Fruit fly (Drosophila melanogaster) whole organism, embryonic: ENCODE data around the gene wg.

Experiments used
- Ada2b ChIP-seq: fragments of 200-800 bp; sonication (Bioruptor generic); IDR thresholded peaks from 2 replicates; pipeline ENCODE4 v1.3.6; 2022; ENCODE audit warnings: missing biosample characterization, missing genetic modification characterization
- Aef1 ChIP-seq: fragments of 200-800 bp; sonication (Bioruptor generic); IDR thresholded peaks from 3 replicates; pipeline ENCODE4 v1.3.6; 2022; ENCODE audit warnings: missing biosample characterization, missing genetic modification characterization
- Awh ChIP-seq: fragments of 200-800 bp; sonication (Bioruptor generic); IDR thresholded peaks from 2 replicates; pipeline ENCODE4, ENCODE4 v1.3.6; 2022; ENCODE audit warnings: missing biosample characterization, missing genetic modification characterization
- B-H1 ChIP-seq: fragments of 200-800 bp; sonication (Bioruptor generic); IDR thresholded peaks from 3 replicates; pipeline ENCODE4 v1.3.6; 2022; ENCODE audit warnings: missing biosample characterization, missing genetic modification characterization
- CG1024 ChIP-seq: fragments of 200-800 bp; sonication (Bioruptor generic); IDR thresholded peaks from 2 replicates; pipeline ENCODE4 v1.3.6; 2022; ENCODE audit warnings: missing biosample characterization, missing genetic modification characterization
- CG10959 ChIP-seq: fragments of 200-800 bp; sonication (Bioruptor generic); IDR thresholded peaks from 2 replicates; pipeline ENCODE4 v1.3.6; 2022; ENCODE audit warnings: missing biosample characterization, missing genetic modification characterization
- CG11695 ChIP-seq: fragments of 200-800 bp; sonication (Bioruptor generic); IDR thresholded peaks from 3 replicates; pipeline ENCODE4 v1.3.6; 2022; ENCODE audit warnings: missing biosample characterization, missing genetic modification characterization
- CG12219 ChIP-seq: fragments of 200-800 bp; sonication (Bioruptor generic); optimal IDR thresholded peaks from 3 replicates; lab custom pipeline; 2018; ENCODE audit warnings: missing biosample characterization, mild to moderate bottlenecking, missing genetic modification characterization
- CG12769 ChIP-seq: fragments of 200-800 bp; sonication (Bioruptor generic); optimal IDR thresholded peaks from 2 replicates; lab custom pipeline; 2019; ENCODE audit warnings: missing biosample characterization, mild to moderate bottlenecking, missing genetic modification characterization, moderate library complexity
- CG14667 ChIP-seq: fragments of 200-800 bp; sonication (Bioruptor generic); IDR thresholded peaks from 2 replicates; pipeline ENCODE4 v1.3.6; 2022; ENCODE audit warnings: missing biosample characterization, missing genetic modification characterization
- CG1603 ChIP-seq: fragments of 200-800 bp; sonication (Bioruptor generic); optimal IDR thresholded peaks from 2 replicates; lab custom pipeline; 2019; ENCODE audit warnings: missing biosample characterization, mild to moderate bottlenecking, missing genetic modification characterization, moderate library complexity
- CG18262 ChIP-seq: fragments of 200-800 bp; optimal IDR thresholded peaks from 3 replicates; lab custom pipeline; 2019; ENCODE audit warnings: missing biosample characterization, mild to moderate bottlenecking, missing genetic modification characterization, moderate library complexity
- CG3281 ChIP-seq: fragments of 200-800 bp; sonication (Bioruptor generic); optimal IDR thresholded peaks from 3 replicates; lab custom pipeline; 2017; ENCODE audit warnings: missing biosample characterization, mild to moderate bottlenecking, missing genetic modification characterization
- CG3847 ChIP-seq: fragments of 200-800 bp; sonication (Bioruptor generic); IDR thresholded peaks from 2 replicates; pipeline ENCODE4 v1.3.6; 2022; ENCODE audit warnings: missing biosample characterization, missing genetic modification characterization
- CG3995 ChIP-seq: fragments of 200-800 bp; sonication (Bioruptor generic); optimal IDR thresholded peaks from 3 replicates; lab custom pipeline; 2016; ENCODE audit warnings: missing biosample characterization, missing genetic modification characterization
- CG4404 ChIP-seq: fragments of 200-800 bp; sonication (Bioruptor generic); IDR thresholded peaks from 2 replicates; pipeline ENCODE4 v1.3.6; 2022; ENCODE audit warnings: missing biosample characterization, missing genetic modification characterization
- CG4617 ChIP-seq: fragments of 200-800 bp; sonication (Bioruptor generic); optimal IDR thresholded peaks from 3 replicates; lab custom pipeline; 2016; ENCODE audit warnings: missing biosample characterization, missing genetic modification characterization, borderline replicate concordance
- CG4730 ChIP-seq: fragments of 200-800 bp; sonication (Bioruptor generic); IDR thresholded peaks from 2 replicates; pipeline ENCODE4 v1.3.6; 2022; ENCODE audit warnings: missing biosample characterization, missing genetic modification characterization
- CG7372 ChIP-seq: fragments of 200-800 bp; sonication (Bioruptor generic); IDR thresholded peaks from 2 replicates; pipeline ENCODE4 v1.3.6; 2022; ENCODE audit warnings: missing biosample characterization, missing genetic modification characterization
- CG8388 ChIP-seq: fragments of 200-800 bp; sonication (Bioruptor generic); optimal IDR thresholded peaks from 2 replicates; lab custom pipeline; 2019; ENCODE audit warnings: missing biosample characterization, mild to moderate bottlenecking, missing genetic modification characterization, moderate library complexity
- CG9215 ChIP-seq: fragments of 200-800 bp; sonication (Bioruptor generic); IDR thresholded peaks from 2 replicates; pipeline ENCODE4 v1.3.6; 2022; ENCODE audit warnings: missing biosample characterization, missing genetic modification characterization
- CG9932 ChIP-seq: fragments of 200-800 bp; sonication (Bioruptor generic); IDR thresholded peaks from 2 replicates; pipeline ENCODE4 v1.3.6; 2022; ENCODE audit warnings: missing biosample characterization, missing genetic modification characterization
- Dbx ChIP-seq: fragments of 200-800 bp; sonication (Bioruptor generic); IDR thresholded peaks from 3 replicates; pipeline ENCODE4 v1.3.6; 2022; ENCODE audit warnings: missing biosample characterization, missing genetic modification characterization
- Eip74EF ChIP-seq, 2 experiments: fragments of 200-800 bp in 1 of 2; fragments of >200 bp in 1 of 2; sonication (Bioruptor generic) in 1 of 2; optimal IDR thresholded peaks; 2 replicates each; lab custom pipeline; 2017 to 2019; ENCODE audit warnings: missing biosample characterization in 2 of 2, missing genetic modification characterization in 2 of 2, mild to moderate bottlenecking in 1 of 2, moderate library complexity in 1 of 2
- Elba2 ChIP-seq: fragments of 200-800 bp; sonication (Bioruptor generic); optimal IDR thresholded peaks from 3 replicates; lab custom pipeline; 2016; ENCODE audit warnings: missing biosample characterization, missing genetic modification characterization
- HLHmδ ChIP-seq: fragments of 200-800 bp; sonication (Bioruptor generic); optimal IDR thresholded peaks from 2 replicates; lab custom pipeline; 2018; ENCODE audit warnings: missing biosample characterization, mild to moderate bottlenecking, missing genetic modification characterization, moderate library complexity
- Hand ChIP-seq: fragments of 200-800 bp; sonication (Bioruptor generic); optimal IDR thresholded peaks from 2 replicates; lab custom pipeline; 2017; ENCODE audit warnings: mild to moderate bottlenecking, missing biosample characterization, missing genetic modification reagents, missing genetic modification characterization
- MBD-R2 ChIP-seq: fragments of 200-800 bp; sonication (Bioruptor generic); IDR thresholded peaks from 2 replicates; pipeline ENCODE4 v1.3.6; 2022; ENCODE audit warnings: missing biosample characterization, missing genetic modification characterization
- Myb ChIP-seq: fragments of 200-800 bp; sonication (Bioruptor generic); optimal IDR thresholded peaks from 2 replicates; lab custom pipeline; 2016; ENCODE audit warnings: missing biosample characterization, missing genetic modification characterization
- Nf-YA ChIP-seq: fragments of 200-800 bp; sonication (Bioruptor generic); IDR thresholded peaks from 2 replicates; pipeline ENCODE4 v1.3.6; 2022; ENCODE audit warnings: missing biosample characterization, missing genetic modification characterization
- Oli ChIP-seq: fragments of 200-800 bp; sonication (Bioruptor generic); optimal IDR thresholded peaks from 2 replicates; lab custom pipeline; 2018; ENCODE audit warnings: missing biosample characterization, mild to moderate bottlenecking, missing genetic modification characterization, moderate library complexity
- Ptx1 ChIP-seq: fragments of 200-800 bp; sonication (Bioruptor generic); IDR thresholded peaks from 2 replicates; pipeline ENCODE4 v1.3.6; 2022; ENCODE audit warnings: missing biosample characterization, missing genetic modification characterization
- Ravus ChIP-seq: fragments of 200-800 bp; sonication (Bioruptor generic); IDR thresholded peaks from 2 replicates; pipeline ENCODE4 v1.3.6; 2022; ENCODE audit warnings: missing biosample characterization, missing genetic modification characterization
- Rfx ChIP-seq: fragments of 200-800 bp; sonication (Bioruptor generic); IDR thresholded peaks from 2 replicates; pipeline ENCODE4 v1.3.6; 2022; ENCODE audit warnings: missing biosample characterization, missing genetic modification characterization
- Taf1 ChIP-seq: fragments of 200-800 bp; sonication (Bioruptor generic); IDR thresholded peaks from 2 replicates; pipeline ENCODE4 v1.3.6; 2022; ENCODE audit warnings: missing biosample characterization, missing genetic modification characterization
- bowl ChIP-seq: fragments of 200-800 bp; sonication (Bioruptor generic); IDR thresholded peaks from 2 replicates; pipeline ENCODE4 v1.3.6; 2022; ENCODE audit warnings: missing biosample characterization, missing genetic modification characterization
- bsh ChIP-seq, 2 experiments: fragments of 200-800 bp; sonication (Bioruptor generic); optimal IDR thresholded peaks; 2 replicates each; lab custom pipeline; 2017 to 2018; ENCODE audit warnings: mild to moderate bottlenecking in 2 of 2, missing biosample characterization in 2 of 2, missing genetic modification characterization in 2 of 2, moderate library complexity in 1 of 2
- da ChIP-seq: fragments of 200-800 bp; sonication (Bioruptor generic); optimal IDR thresholded peaks from 2 replicates; lab custom pipeline; 2016; ENCODE audit warnings: missing biosample characterization, missing genetic modification characterization
- dan ChIP-seq: fragments of 200-800 bp; sonication (Bioruptor generic); IDR thresholded peaks from 2 replicates; pipeline ENCODE4 v1.3.6; 2022; ENCODE audit warnings: missing biosample characterization, missing genetic modification characterization
- disco-r ChIP-seq: fragments of 200-800 bp; sonication (Bioruptor generic); optimal IDR thresholded peaks from 2 replicates; lab custom pipeline; 2016; ENCODE audit warnings: missing biosample characterization, missing genetic modification characterization
- dysf ChIP-seq: fragments of 200-800 bp; sonication (Bioruptor generic); IDR thresholded peaks from 3 replicates; pipeline ENCODE4 v1.3.6; 2022; ENCODE audit warnings: missing biosample characterization, missing genetic modification characterization
- en ChIP-seq: fragments of 200-800 bp; sonication (Bioruptor generic); optimal IDR thresholded peaks from 2 replicates; lab custom pipeline; 2016; ENCODE audit warnings: missing biosample characterization, missing genetic modification characterization
- knrl ChIP-seq: fragments of 200-800 bp; sonication (Bioruptor generic); IDR thresholded peaks from 3 replicates; pipeline ENCODE4 v1.3.6; 2022; ENCODE audit warnings: missing biosample characterization, missing genetic modification characterization; ENCODE audit not compliant: partially characterized antibody
- phol ChIP-seq: fragments of 200-800 bp; sonication (Bioruptor generic); optimal IDR thresholded peaks from 3 replicates; lab custom pipeline; 2018; ENCODE audit warnings: missing biosample characterization, mild to moderate bottlenecking, missing genetic modification characterization, moderate library complexity
- pita ChIP-seq: fragments of 200-800 bp; sonication (Bioruptor generic); optimal IDR thresholded peaks from 2 replicates; lab custom pipeline; 2017; ENCODE audit warnings: missing biosample characterization, mild to moderate bottlenecking, missing genetic modification characterization
- ranshi ChIP-seq: fragments of 200-800 bp; sonication (Bioruptor generic); IDR thresholded peaks from 2 replicates; pipeline ENCODE4 v1.3.6; 2022; ENCODE audit warnings: missing biosample characterization, missing genetic modification characterization
- row ChIP-seq: fragments of 200-800 bp; sonication (Bioruptor generic); IDR thresholded peaks from 3 replicates; pipeline ENCODE4 v1.3.6; 2022; ENCODE audit warnings: missing biosample characterization, missing genetic modification characterization
- sd ChIP-seq: fragments of 200-800 bp; sonication (Bioruptor generic); optimal IDR thresholded peaks from 3 replicates; lab custom pipeline; 2018; ENCODE audit warnings: missing biosample characterization, mild to moderate bottlenecking, missing genetic modification characterization, moderate library complexity
- sisA ChIP-seq: fragments of 200-800 bp; sonication (Bioruptor generic); IDR thresholded peaks from 2 replicates; pipeline ENCODE4 v1.3.6; 2022; ENCODE audit warnings: missing biosample characterization, missing genetic modification characterization
- slbo ChIP-seq: fragments of 200-800 bp; sonication (Bioruptor generic); IDR thresholded peaks from 2 replicates; pipeline ENCODE4 v1.3.6; 2022; ENCODE audit warnings: missing biosample characterization, missing genetic modification characterization
- sug ChIP-seq: fragments of 200-800 bp; optimal IDR thresholded peaks from 2 replicates; lab custom pipeline; 2019; ENCODE audit warnings: missing biosample characterization, mild to moderate bottlenecking, missing genetic modification characterization, moderate library complexity

The wg gene

DNA sequence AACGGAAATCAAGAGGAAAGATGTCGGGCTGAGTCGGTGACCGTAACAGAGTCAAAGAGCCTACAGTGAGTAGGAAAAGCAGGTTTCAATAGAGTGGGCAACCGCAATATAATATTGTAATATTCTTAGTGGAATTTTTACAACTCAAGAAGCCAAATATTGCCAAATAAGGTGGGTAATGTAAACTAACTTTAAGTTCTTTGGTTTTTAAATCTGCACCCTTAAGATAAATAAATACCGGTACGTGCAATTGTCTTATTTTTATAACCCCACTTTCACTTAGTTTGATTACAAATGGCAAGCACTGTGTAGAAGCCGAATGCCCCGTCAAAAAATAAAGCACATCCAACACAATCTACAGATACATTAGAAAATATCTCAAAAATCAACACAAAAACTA is 25.8 kb downstream of the wg start (continued):
- peak; percentile 34 for TF ChIP-seq CG12769 (tag; lab: Kevin White, UChicago)
- TF ChIP-seq disco-r (GFP tag; lab: Kevin White, UChicago): no peak
- TF ChIP-seq Awh (GFP tag; lab: Robert Waterston, UW): peak; percentile 9; the same call in 1 of the 2 replicates
- no peak for TF ChIP-seq Eip74EF (GFP tag; optimal IDR thresholded peaks at IDR 0.05; lab: Kevin White, UChicago)
- TF ChIP-seq Hand (GFP tag; lab: Kevin White, UChicago): no peak
- peak; percentile 11; the same call in 2 of the 3 replicates for TF ChIP-seq dysf (GFP tag; lab: Robert Waterston, UW)
- TF ChIP-seq CG4730 (GFP tag; lab: Robert Waterston, UW): 0 out of 2 replicates have a peak, but pooled peaks have one; percentile 8
- TF ChIP-seq CG11695: 0 out of 3 replicates have a peak, but pooled peaks have one; percentile 7
- TF ChIP-seq dan (GFP tag; lab: Robert Waterston, UW): no peak
- TF ChIP-seq sisA (GFP tag; lab: Robert Waterston, UW): peak; percentile 46
- peak; percentile 33; the same call in 1 of the 2 replicates for TF ChIP-seq Ada2b
- TF ChIP-seq CG18262: no peak
- TF ChIP-seq phol: peak; percentile 32
- no peak for TF ChIP-seq Oli (tag; lab: Kevin White, UChicago)
- TF ChIP-seq Rfx (GFP tag; lab: Robert Waterston, UW): peak; percentile 14
- 0 out of 2 replicates have a peak, but pooled peaks have one; percentile 36 for TF ChIP-seq MBD-R2 (GFP tag; lab: Robert Waterston, UW)
- no peak for TF ChIP-seq CG3281 (GFP tag; lab: Kevin White, UChicago)
- TF ChIP-seq CG9215 (GFP tag; lab: Robert Waterston, UW): no peak; the same call in 1 of the 2 replicates
- TF ChIP-seq CG3847 (GFP tag; lab: Robert Waterston, UW): peak; percentile 21
- peak; percentile 12 for TF ChIP-seq Myb
- no peak for TF ChIP-seq CG4617 (GFP tag; lab: Kevin White, UChicago)
- peak; percentile 12 for TF ChIP-seq sd (tag; lab: Kevin White, UChicago)
- no peak for TF ChIP-seq knrl (GFP tag; lab: Robert Waterston, UW)
- 0 out of 2 replicates have a peak, but pooled peaks have one; percentile 24 for TF ChIP-seq Nf-YA
- peak; percentile 39; the same call in 1 of the 3 replicates for TF ChIP-seq Dbx
- TF ChIP-seq CG14667 (GFP tag; lab: Robert Waterston, UW): peak; percentile 45; the same call in 1 of the 2 replicates
- TF ChIP-seq en (GFP tag; lab: Kevin White, UChicago): no peak
- peak; percentile 30; the same call in 1 of the 2 replicates for TF ChIP-seq ranshi (GFP tag; lab: Robert Waterston, UW)
- TF ChIP-seq bowl (GFP tag; lab: Robert Waterston, UW): no peak
- peak; percentile 56; the same call in 1 of the 2 replicates for TF ChIP-seq CG9932 (GFP tag; lab: Robert Waterston, UW)
- peak; percentile 11 for TF ChIP-seq CG12219 (GFP tag; lab: Kevin White, UChicago)
- no peak for TF ChIP-seq sug (tag; lab: Kevin White, UChicago)
- peak; percentile 11; the same call in 1 of the 2 replicates for TF ChIP-seq Taf1 (GFP tag; lab: Robert Waterston, UW)
- TF ChIP-seq Ptx1 (GFP tag; lab: Robert Waterston, UW): peak; percentile 30; the same call in 1 of the 2 replicates
- no peak for TF ChIP-seq HLHmδ (GFP tag; lab: Kevin White, UChicago)
- no peak for TF ChIP-seq Elba2 (GFP tag; lab: Kevin White, UChicago)
- TF ChIP-seq pita (GFP tag; lab: Kevin White, UChicago): no peak
- TF ChIP-seq Ravus: no peak; the same call in 1 of the 2 replicates
- TF ChIP-seq CG4404: peak; percentile 44
- no peak for TF ChIP-seq CG7372 (GFP tag; lab: Robert Waterston, UW)
- peak; percentile 31; the same call in 1 of the 2 replicates for TF ChIP-seq CG10959
- TF ChIP-seq CG1024 (GFP tag; lab: Robert Waterston, UW): no peak
- peak; percentile 84 for TF ChIP-seq row (GFP tag; lab: Robert Waterston, UW)
- TF ChIP-seq CG8388 (GFP tag; lab: Kevin White, UChicago): peak; percentile 99
- no peak for TF ChIP-seq da (GFP tag; lab: Kevin White, UChicago)
- TF ChIP-seq B-H1 (GFP tag; lab: Robert Waterston, UW): peak; percentile 22
- TF ChIP-seq CG1603: peak; percentile 33
- peak; percentile 51 for TF ChIP-seq slbo (GFP tag; lab: Robert Waterston, UW)
- peak in 1 of 2 experiments; percentile 50 for TF ChIP-seq bsh (GFP tag; optimal IDR thresholded peaks at IDR 0.05; lab: Kevin White, UChicago)
- TF ChIP-seq CG3995 (GFP tag; lab: Kevin White, UChicago): no peak
- TF ChIP-seq Aef1 (GFP tag; lab: Robert Waterston, UW): peak; percentile 11; the same call in 2 of the 3 replicates
